Fruit fly (Drosophila melanogaster) whole organism, embryonic: ENCODE data around the gene CG7248.

Source experiments
- Antp ChIP-seq: fragments of 200-800 bp; sonication (Bioruptor generic); optimal IDR thresholded peaks from 3 replicates; lab custom pipeline; 2016; ENCODE audit warnings: missing biosample characterization, missing genetic modification characterization
- Bdp1 ChIP-seq: fragments of 200-800 bp; sonication (Bioruptor generic); optimal IDR thresholded peaks from 3 replicates; lab custom pipeline; 2016; ENCODE audit warnings: missing biosample characterization, missing genetic modification characterization
- CG10267 ChIP-seq: fragments of 200-800 bp; sonication (Bioruptor generic); optimal IDR thresholded peaks from 2 replicates; lab custom pipeline; 2018; ENCODE audit warnings: missing biosample characterization, mild to moderate bottlenecking, missing genetic modification characterization, moderate library complexity
- CG11247 ChIP-seq: fragments of 200-800 bp; sonication (Bioruptor generic); IDR thresholded peaks from 2 replicates; pipeline ENCODE4 v1.3.6; 2022; ENCODE audit warnings: missing biosample characterization, missing genetic modification characterization
- CG12155 ChIP-seq: fragments of 200-800 bp; sonication (Bioruptor generic); optimal IDR thresholded peaks from 3 replicates; lab custom pipeline; 2016; ENCODE audit warnings: missing biosample characterization, missing genetic modification characterization
- CG12744 ChIP-seq: fragments of 200-800 bp; sonication (Bioruptor generic); optimal IDR thresholded peaks from 2 replicates; lab custom pipeline; 2016; ENCODE audit warnings: missing biosample characterization, missing genetic modification characterization
- CG12942 ChIP-seq: fragments of 200-800 bp; sonication (Bioruptor generic); optimal IDR thresholded peaks from 3 replicates; lab custom pipeline; 2016; ENCODE audit warnings: missing biosample characterization, missing genetic modification characterization
- CG1603 ChIP-seq: fragments of 200-800 bp; sonication (Bioruptor generic); optimal IDR thresholded peaks from 2 replicates; lab custom pipeline; 2019; ENCODE audit warnings: missing biosample characterization, mild to moderate bottlenecking, missing genetic modification characterization, moderate library complexity
- CG16863 ChIP-seq: fragments of 200-800 bp; sonication (Bioruptor generic); optimal IDR thresholded peaks from 3 replicates; lab custom pipeline; 2016; ENCODE audit warnings: missing biosample characterization, missing genetic modification characterization
- CG17361 ChIP-seq: fragments of 200-800 bp; sonication (Bioruptor generic); IDR thresholded peaks from 3 replicates; pipeline ENCODE4 v1.3.6; 2022; ENCODE audit warnings: missing biosample characterization, missing genetic modification characterization
- CG17612 ChIP-seq: fragments of 200-800 bp; sonication (Bioruptor generic); IDR thresholded peaks from 2 replicates; pipeline ENCODE4 v1.3.6; 2022; ENCODE audit warnings: missing biosample characterization, missing genetic modification characterization
- CG2199 ChIP-seq: fragments of 200-800 bp; sonication (Bioruptor generic); IDR thresholded peaks from 3 replicates; pipeline ENCODE4 v1.3.6; 2022; ENCODE audit warnings: missing biosample characterization, missing genetic modification characterization
- CG2889 ChIP-seq: fragments of 200-800 bp; sonication (Bioruptor generic); IDR thresholded peaks from 3 replicates; pipeline ENCODE4 v1.3.6; 2022; ENCODE audit warnings: missing biosample characterization, missing genetic modification characterization
- CG32772 ChIP-seq: fragments of 200-800 bp; sonication (Bioruptor generic); IDR thresholded peaks from 2 replicates; pipeline ENCODE4 v1.3.6; 2022; ENCODE audit warnings: missing biosample characterization, missing genetic modification characterization
- CG3281 ChIP-seq: fragments of 200-800 bp; sonication (Bioruptor generic); optimal IDR thresholded peaks from 3 replicates; lab custom pipeline; 2017; ENCODE audit warnings: missing biosample characterization, mild to moderate bottlenecking, missing genetic modification characterization
- CG33557 ChIP-seq: fragments of 200-800 bp; sonication (Bioruptor generic); optimal IDR thresholded peaks from 2 replicates; lab custom pipeline; 2019; ENCODE audit warnings: missing biosample characterization, mild to moderate bottlenecking, missing genetic modification characterization, moderate library complexity
- CG3995 ChIP-seq: fragments of 200-800 bp; sonication (Bioruptor generic); optimal IDR thresholded peaks from 3 replicates; lab custom pipeline; 2016; ENCODE audit warnings: missing biosample characterization, missing genetic modification characterization
- CG4707 ChIP-seq: fragments of 200-800 bp; sonication (Bioruptor generic); optimal IDR thresholded peaks from 2 replicates; lab custom pipeline; 2018; ENCODE audit warnings: missing biosample characterization, mild to moderate bottlenecking, missing genetic modification characterization, moderate library complexity
- CG6791 ChIP-seq: fragments of 200-800 bp; sonication (Bioruptor generic); IDR thresholded peaks from 3 replicates; pipeline ENCODE4 v1.3.6; 2022; ENCODE audit warnings: missing biosample characterization, missing genetic modification characterization; ENCODE audit not compliant: partially characterized antibody
- CG7556 ChIP-seq: fragments of 200-800 bp; sonication (Bioruptor generic); optimal IDR thresholded peaks from 2 replicates; lab custom pipeline; 2017; ENCODE audit warnings: missing biosample characterization, mild to moderate bottlenecking, missing genetic modification characterization
- CG7786 ChIP-seq: fragments of 200-800 bp; sonication (Bioruptor generic); optimal IDR thresholded peaks from 2 replicates; lab custom pipeline; 2016; ENCODE audit warnings: missing biosample characterization, missing genetic modification characterization
- CG9797 ChIP-seq: fragments of 200-800 bp; sonication (Bioruptor generic); optimal IDR thresholded peaks from 3 replicates; lab custom pipeline; 2018; ENCODE audit warnings: missing biosample characterization, mild to moderate bottlenecking, missing genetic modification characterization
- Camta ChIP-seq: fragments of 200-800 bp; sonication (Bioruptor generic); optimal IDR thresholded peaks from 2 replicates; lab custom pipeline; 2016; ENCODE audit warnings: missing biosample characterization, missing genetic modification characterization
- ERR ChIP-seq: fragments of 200-800 bp; sonication (Bioruptor generic); optimal IDR thresholded peaks from 2 replicates; lab custom pipeline; 2016; ENCODE audit warnings: missing biosample characterization, missing genetic modification characterization
- Fer1 ChIP-seq: fragments of 200-800 bp; sonication (Bioruptor generic); optimal IDR thresholded peaks from 2 replicates; lab custom pipeline; 2017; ENCODE audit warnings: missing biosample characterization, mild to moderate bottlenecking, missing genetic modification characterization
- HHEX ChIP-seq: fragments of 200-800 bp; sonication (Bioruptor generic); optimal IDR thresholded peaks from 3 replicates; lab custom pipeline; 2017; ENCODE audit warnings: missing biosample characterization, mild to moderate bottlenecking, missing genetic modification characterization, missing genetic modification reagents
- Hand ChIP-seq: fragments of 200-800 bp; sonication (Bioruptor generic); optimal IDR thresholded peaks from 2 replicates; lab custom pipeline; 2017; ENCODE audit warnings: mild to moderate bottlenecking, missing biosample characterization, missing genetic modification reagents, missing genetic modification characterization
- Hr39 ChIP-seq: fragments of >200 bp; optimal IDR thresholded peaks from 2 replicates; lab custom pipeline; 2017
- Hr78 ChIP-seq, 2 experiments: fragments of 200-800 bp in 1 of 2; fragments of >200 bp in 1 of 2; sonication (Bioruptor generic) in 1 of 2; optimal IDR thresholded peaks; 2 replicates each; lab custom pipeline; 2017 to 2019; ENCODE audit warnings: missing biosample characterization in 2 of 2, missing genetic modification characterization in 2 of 2, mild to moderate bottlenecking in 1 of 2, moderate library complexity in 1 of 2
- Mes4 ChIP-seq: fragments of 200-800 bp; sonication (Bioruptor generic); optimal IDR thresholded peaks from 2 replicates; lab custom pipeline; 2016; ENCODE audit warnings: missing biosample characterization, missing genetic modification characterization
- Oli ChIP-seq: fragments of 200-800 bp; sonication (Bioruptor generic); optimal IDR thresholded peaks from 2 replicates; lab custom pipeline; 2018; ENCODE audit warnings: missing biosample characterization, mild to moderate bottlenecking, missing genetic modification characterization, moderate library complexity
- Ptx1 ChIP-seq: fragments of 200-800 bp; sonication (Bioruptor generic); IDR thresholded peaks from 2 replicates; pipeline ENCODE4 v1.3.6; 2022; ENCODE audit warnings: missing biosample characterization, missing genetic modification characterization
- Xbp1 ChIP-seq: fragments of 200-800 bp; sonication (Bioruptor generic); optimal IDR thresholded peaks from 3 replicates; lab custom pipeline; 2016; ENCODE audit warnings: missing biosample characterization, mild to moderate bottlenecking, missing genetic modification characterization
- al ChIP-seq: fragments of 200-800 bp; sonication (Bioruptor generic); IDR thresholded peaks from 2 replicates; pipeline ENCODE4 v1.3.6; 2022; ENCODE audit warnings: missing biosample characterization, missing genetic modification characterization
- az2 ChIP-seq: fragments of 200-800 bp; sonication (Bioruptor generic); optimal IDR thresholded peaks from 3 replicates; lab custom pipeline; 2016; ENCODE audit warnings: missing biosample characterization, missing genetic modification characterization
- cas ChIP-seq: fragments of 200-800 bp; sonication (Bioruptor generic); IDR thresholded peaks from 2 replicates; pipeline ENCODE4 v1.3.6; 2022; ENCODE audit warnings: missing biosample characterization, missing genetic modification characterization
- chn ChIP-seq: fragments of 200-800 bp; sonication (Bioruptor generic); optimal IDR thresholded peaks from 2 replicates; lab custom pipeline; 2016; ENCODE audit warnings: missing biosample characterization, missing genetic modification characterization
- fru ChIP-seq: fragments of >200 bp; optimal IDR thresholded peaks from 2 replicates; lab custom pipeline; 2017
- insv ChIP-seq, 2 experiments: fragments of 200-800 bp; sonication (Bioruptor generic); optimal IDR thresholded peaks; 3 replicates each; lab custom pipeline; 2016 to 2018; ENCODE audit warnings: missing biosample characterization in 2 of 2, missing genetic modification characterization in 2 of 2
- jigr1 ChIP-seq: fragments of 200-800 bp; sonication (Bioruptor generic); IDR thresholded peaks from 3 replicates; pipeline ENCODE4 v1.3.6; 2022; ENCODE audit warnings: missing biosample characterization, missing genetic modification characterization
- klu ChIP-seq: fragments of 200-800 bp; sonication (Bioruptor generic); IDR thresholded peaks from 2 replicates; pipeline ENCODE4 v1.3.6; 2022; ENCODE audit warnings: missing biosample characterization, missing genetic modification characterization
- nerfin-2 ChIP-seq: fragments of 200-800 bp; sonication (Bioruptor generic); IDR thresholded peaks from 2 replicates; pipeline ENCODE4 v1.3.6; 2022; ENCODE audit warnings: missing biosample characterization, missing genetic modification characterization; ENCODE audit not compliant: partially characterized antibody
- nmo ChIP-seq: fragments of 200-800 bp; sonication (Bioruptor generic); optimal IDR thresholded peaks from 2 replicates; lab custom pipeline; 2018; ENCODE audit warnings: missing biosample characterization, mild to moderate bottlenecking, missing genetic modification characterization, moderate library complexity
- pnt ChIP-seq: fragments of 200-800 bp; sonication (Bioruptor generic); optimal IDR thresholded peaks from 3 replicates; lab custom pipeline; 2016; ENCODE audit warnings: missing biosample characterization, missing genetic modification characterization
- prd ChIP-seq, 3 experiments: fragments of >200 bp in 2 of 3; fragments of 200-800 bp in 1 of 3; sonication (Bioruptor generic) in 1 of 3; optimal IDR thresholded peaks in 2 of 3; IDR thresholded peaks in 1 of 3; 2 replicates in 2 of 3; 3 replicates in 1 of 3; pipeline versions ENCODE4 v1.3.6 to Lab custom; 2017 to 2022; ENCODE audit warnings: missing biosample characterization in 1 of 3, missing genetic modification characterization in 1 of 3
- ro ChIP-seq: fragments of 200-800 bp; sonication (Bioruptor generic); IDR thresholded peaks from 2 replicates; pipeline ENCODE4 v1.3.6; 2022; ENCODE audit warnings: missing biosample characterization, missing genetic modification characterization
- sim ChIP-seq: fragments of 200-800 bp; sonication (Bioruptor generic); IDR thresholded peaks from 2 replicates; pipeline ENCODE4 v1.3.6; 2022; ENCODE audit warnings: missing biosample characterization, missing genetic modification characterization
- vnd ChIP-seq: fragments of 200-800 bp; sonication (Bioruptor generic); IDR thresholded peaks from 3 replicates; pipeline ENCODE4 v1.3.6; 2022; ENCODE audit warnings: missing biosample characterization, missing genetic modification characterization; ENCODE audit not compliant: partially characterized antibody
- wor ChIP-seq: fragments of 200-800 bp; sonication (Bioruptor generic); IDR thresholded peaks from 2 replicates; pipeline ENCODE4 v1.3.6; 2022; ENCODE audit warnings: missing biosample characterization, missing genetic modification characterization

CG7248 gene

DNA sequence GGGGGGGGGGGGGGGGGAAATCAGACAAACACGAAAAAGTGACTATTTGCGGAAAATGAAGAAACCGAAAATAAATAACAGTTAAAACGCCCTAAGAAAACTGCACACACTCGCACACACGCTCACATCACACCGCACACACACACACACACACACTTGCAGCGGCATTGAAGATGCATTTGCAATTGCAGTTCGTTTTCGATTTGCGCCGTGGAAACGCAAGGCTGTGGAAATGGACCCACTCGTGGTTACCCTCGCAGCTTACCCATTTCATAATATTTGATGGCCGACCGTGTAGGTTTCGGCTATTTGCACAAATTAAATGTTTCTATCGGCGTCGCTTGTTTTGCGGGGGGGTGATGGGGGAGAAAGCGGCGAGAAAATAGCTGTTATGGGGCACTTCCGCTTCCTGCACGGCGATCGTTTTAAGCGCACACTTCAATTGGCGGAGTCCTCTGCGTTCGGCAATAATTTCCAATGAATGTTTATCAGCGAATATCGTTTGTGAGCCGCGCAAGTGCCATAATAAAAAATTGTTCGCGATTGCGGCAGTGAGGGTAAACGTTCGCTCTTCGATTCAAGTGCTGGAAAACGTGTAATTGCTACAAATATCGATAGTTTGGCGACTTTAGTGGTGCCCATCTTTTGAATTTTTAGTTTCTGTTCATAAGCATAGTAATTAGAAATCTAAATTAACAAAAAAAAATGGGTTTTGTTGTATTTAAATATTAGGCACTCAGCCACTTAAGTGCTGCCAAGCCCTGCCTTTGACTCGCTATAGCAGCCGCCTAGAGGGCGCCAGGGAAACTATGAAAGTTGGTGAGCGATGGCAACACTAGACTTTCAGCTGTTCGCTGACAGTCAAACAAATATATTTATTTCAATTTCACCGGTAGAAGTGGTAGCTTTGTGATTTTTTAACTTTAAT lies 48.7 kb downstream of the CG7248 start, which contains the start of the genes Pop2 and CG6928 (continued):
- peak; percentile 68 for TF ChIP-seq CG12744 (GFP tag; lab: Kevin White, UChicago)
- TF ChIP-seq az2, result peak; percentile 64
- peak; percentile 84 for TF ChIP-seq nmo (GFP tag; lab: Kevin White, UChicago)
- peak; percentile 52 for TF ChIP-seq CG3281 (GFP tag; lab: Kevin White, UChicago)
- TF ChIP-seq CG3995, result peak; percentile 10
- TF ChIP-seq Oli (tag; lab: Kevin White, UChicago), result peak; percentile 44
- TF ChIP-seq CG2889 (GFP tag; lab: Robert Waterston, UW), result peak; percentile 43; the same call in 1 of the 3 replicates
- peak; percentile 35 for TF ChIP-seq CG1603
- no peak for TF ChIP-seq Hr39 (lab: Kevin White, UChicago)
- peak; percentile 70 for TF ChIP-seq Mes4 (GFP tag; lab: Kevin White, UChicago)
- no peak for TF ChIP-seq CG17612
- TF ChIP-seq Antp, result peak; percentile 86
- TF ChIP-seq fru (lab: Kevin White, UChicago), result no peak
- TF ChIP-seq CG10267 (tag; lab: Kevin White, UChicago), result peak; percentile 98
- TF ChIP-seq CG32772, result peak; percentile 72
- peak; percentile 79 for TF ChIP-seq CG12942
- TF ChIP-seq CG7556 (GFP tag; lab: Kevin White, UChicago), result peak; percentile 52
- TF ChIP-seq Hr78 (GFP tag; optimal IDR thresholded peaks at IDR 0.05; lab: Kevin White, UChicago), result no peak
- peak; percentile 84 for TF ChIP-seq Xbp1 (GFP tag; lab: Kevin White, UChicago)
- TF ChIP-seq ERR (GFP tag; lab: Kevin White, UChicago), result peak; percentile 59
- TF ChIP-seq prd (optimal IDR thresholded peaks at IDR 0.05; lab: Kevin White, UChicago), result no peak
- peak; percentile 80 for TF ChIP-seq prd (GFP tag; IDR thresholded peaks at IDR 0.05; lab: Robert Waterston, UW)
- peak; percentile 87 for TF ChIP-seq CG7786 (GFP tag; lab: Kevin White, UChicago)
- peak; percentile 82 for TF ChIP-seq pnt
- TF ChIP-seq CG11247, result peak; percentile 65; the same call in 1 of the 2 replicates
- peak; percentile 32; the same call in 1 of the 2 replicates for TF ChIP-seq cas (GFP tag; lab: Robert Waterston, UW)
- TF ChIP-seq jigr1, result no peak
- peak; percentile 33 for TF ChIP-seq Fer1
- TF ChIP-seq Camta (GFP tag; lab: Kevin White, UChicago), result peak; percentile 70
- no peak for TF ChIP-seq HHEX
- TF ChIP-seq vnd (GFP tag; lab: Robert Waterston, UW), result peak; percentile 76
- TF ChIP-seq Hand, result no peak
- peak; percentile 67 for TF ChIP-seq CG9797
- peak; percentile 71 for TF ChIP-seq CG6791
- peak; percentile 87 for TF ChIP-seq chn (GFP tag; lab: Kevin White, UChicago)
- TF ChIP-seq nerfin-2 (GFP tag; lab: Robert Waterston, UW), result no peak; the same call in 1 of the 2 replicates
- no peak for TF ChIP-seq ro (GFP tag; lab: Robert Waterston, UW)
- TF ChIP-seq CG4707, result no peak
- peak; percentile 56 for TF ChIP-seq al (GFP tag; lab: Robert Waterston, UW)
- TF ChIP-seq sim, result no peak
- no peak; the same call in 1 of the 2 replicates for TF ChIP-seq klu (GFP tag; lab: Robert Waterston, UW)
- 0 out of 3 replicates have a peak, but pooled peaks have one; percentile 47 for TF ChIP-seq CG2199 (GFP tag; lab: Robert Waterston, UW)
- peak; percentile 80 for TF ChIP-seq Bdp1 (GFP tag; lab: Kevin White, UChicago)
- TF ChIP-seq CG16863 (GFP tag; lab: Kevin White, UChicago), result peak; percentile 66
- TF ChIP-seq CG17361 (GFP tag; lab: Robert Waterston, UW), result peak; percentile 67
- peak in 1 of 2 experiments; percentile 53 for TF ChIP-seq insv (GFP tag; optimal IDR thresholded peaks at IDR 0.05; lab: Kevin White, UChicago)
- no peak for TF ChIP-seq wor (GFP tag; lab: Robert Waterston, UW)
- peak; percentile 29 for TF ChIP-seq CG33557 (GFP tag; lab: Kevin White, UChicago)
- peak; percentile 81 for TF ChIP-seq CG12155 (GFP tag; lab: Kevin White, UChicago)
- TF ChIP-seq Ptx1 (GFP tag; lab: Robert Waterston, UW), result peak; percentile 85
